Fruit fly (Drosophila melanogaster) Kc167 (cell line): ENCODE results near the gene Abcd1.

ENCODE experiments used
- Myc ChIP-seq: fragments of >200 bp; optimal IDR thresholded peaks from 2 replicates; lab custom pipeline; 2017; ENCODE audit warnings: missing external identifiers
- Sin3A ChIP-seq: fragments of >200 bp; optimal IDR thresholded peaks from 2 replicates; lab custom pipeline; 2018; ENCODE audit warnings: missing external identifiers
- h ChIP-seq: fragments of >200 bp; optimal IDR thresholded peaks from 3 replicates; lab custom pipeline; 2018; ENCODE audit warnings: missing external identifiers
- insv ChIP-seq: fragments of >200 bp; optimal IDR thresholded peaks from 3 replicates; lab custom pipeline; 2018; ENCODE audit warnings: missing external identifiers
- psq ChIP-seq: fragments of >200 bp; optimal IDR thresholded peaks from 2 replicates; lab custom pipeline; 2017; ENCODE audit warnings: missing external identifiers
- ttk ChIP-seq: sonication (Bioruptor generic); optimal IDR thresholded peaks from 2 replicates; lab custom pipeline; 2017; ENCODE audit warnings: missing external identifiers

Abcd1 gene

DNA sequence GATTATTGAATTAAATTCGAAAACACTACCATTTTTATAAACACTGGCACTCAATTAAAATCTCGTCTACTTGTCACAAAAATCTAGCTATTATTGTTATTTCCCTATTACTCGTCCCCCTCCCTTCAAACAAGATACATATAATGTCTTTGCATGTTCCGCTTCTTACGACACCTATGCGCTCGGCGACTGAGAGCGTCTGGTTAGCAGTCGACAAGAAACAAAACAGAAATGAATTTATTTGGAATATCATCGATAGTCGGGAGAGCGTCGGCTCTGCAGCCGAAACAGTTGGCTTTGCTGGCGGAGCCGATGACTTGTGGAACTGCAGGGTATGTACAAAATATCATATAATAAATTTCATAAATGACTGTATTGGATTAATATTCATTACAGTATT, 12.0 kb downstream of the Abcd1 start:
- no peak for TF ChIP-seq ttk (lab: Kevin White, UChicago)
- no peak for TF ChIP-seq Myc (lab: Kevin White, UChicago)
- no peak for TF ChIP-seq Sin3A (lab: Kevin White, UChicago)
- no peak for TF ChIP-seq psq (lab: Kevin White, UChicago)
- TF ChIP-seq insv (lab: Kevin White, UChicago), result no peak
- TF ChIP-seq h (lab: Kevin White, UChicago), result no peak

DNA sequence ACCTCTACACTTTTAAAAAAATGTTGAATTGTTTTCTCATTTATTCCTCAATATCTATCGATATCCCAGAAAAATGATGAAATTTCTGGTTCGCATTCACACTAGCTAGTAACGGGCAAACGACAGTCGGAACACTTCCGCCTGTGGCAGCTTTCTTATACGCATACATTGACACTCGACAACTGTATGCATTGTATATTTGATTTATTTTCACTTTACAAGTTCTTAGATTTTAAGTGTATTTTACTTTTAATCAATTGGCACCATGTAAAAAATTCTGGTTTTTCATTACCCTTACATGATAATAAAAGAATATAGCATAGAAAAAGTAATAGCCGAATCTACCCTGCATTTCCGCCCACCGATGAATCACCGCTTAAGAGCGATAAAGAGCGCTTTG, 12.8 kb downstream of the Abcd1 start:
- no peak for TF ChIP-seq insv (lab: Kevin White, UChicago)
- no peak for TF ChIP-seq Sin3A (lab: Kevin White, UChicago)
- TF ChIP-seq Myc (lab: Kevin White, UChicago), result no peak
- no peak for TF ChIP-seq psq (lab: Kevin White, UChicago)
- TF ChIP-seq ttk (lab: Kevin White, UChicago), result no peak
- no peak for TF ChIP-seq h (lab: Kevin White, UChicago)

DNA sequence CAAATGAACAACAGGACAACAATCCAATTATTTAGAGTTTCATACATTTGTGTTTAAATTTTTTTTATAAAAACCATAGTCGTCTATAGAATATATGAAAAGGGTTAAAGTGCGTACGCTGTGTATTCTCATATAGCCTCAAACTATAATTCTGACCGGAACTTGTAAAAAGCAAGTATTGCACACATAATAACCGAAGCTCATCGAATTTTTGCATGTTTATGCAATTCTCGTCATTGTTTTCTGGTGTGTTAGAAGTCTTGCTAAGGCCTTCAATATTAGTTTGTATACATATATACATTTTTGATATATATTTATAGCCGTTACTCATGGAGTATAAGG, 13.7 kb downstream of the Abcd1 start:
- no peak for TF ChIP-seq ttk (lab: Kevin White, UChicago)

DNA sequence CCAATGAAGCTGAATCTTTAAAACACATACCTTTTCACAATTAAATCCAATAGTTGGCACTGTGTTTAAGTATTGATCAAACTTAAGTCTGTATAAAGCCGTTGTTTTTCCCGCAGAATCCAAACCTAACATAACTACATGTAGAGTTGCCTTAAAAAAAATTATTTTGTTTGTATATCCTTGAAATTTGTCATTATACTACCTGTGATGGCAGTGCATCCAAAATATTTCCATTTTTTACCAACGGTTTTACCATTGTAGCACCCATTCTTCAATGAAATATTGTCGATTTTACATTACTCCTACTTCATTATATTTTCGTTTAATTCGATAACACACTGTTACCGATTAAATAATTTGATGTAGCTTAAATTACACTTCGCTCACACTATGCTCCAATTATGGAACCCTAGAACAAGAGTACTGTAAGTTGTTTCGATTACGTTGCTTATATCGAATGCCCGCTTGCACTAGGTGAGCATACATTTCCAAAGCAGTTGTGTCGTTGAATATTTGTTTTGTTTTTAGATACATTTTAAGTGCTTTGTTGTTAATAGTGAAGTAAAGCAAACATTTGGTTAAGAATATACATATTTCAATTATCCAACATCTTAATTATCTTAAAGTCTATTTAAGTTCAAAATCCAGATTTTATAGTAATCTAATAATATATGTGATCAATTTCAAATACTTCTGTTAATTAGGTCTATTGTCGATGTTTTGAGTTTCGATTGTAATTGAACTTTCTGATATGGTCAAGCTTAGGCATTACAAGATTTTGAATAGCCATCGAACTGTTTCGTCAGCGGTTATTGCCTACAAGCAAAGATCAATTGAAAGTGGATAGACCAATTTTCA, 14.3 kb downstream of the Abcd1 start, which contains the start of gene Arl4:
TSS of gene Arl4 (minus strand) at position 328 of the 858 bp plus-strand sequence.
- no peak for TF ChIP-seq insv (lab: Kevin White, UChicago)
- TF ChIP-seq psq (lab: Kevin White, UChicago), result no peak
- TF ChIP-seq h (lab: Kevin White, UChicago), result no peak
- no peak for TF ChIP-seq ttk (lab: Kevin White, UChicago)
- no peak for TF ChIP-seq Sin3A (lab: Kevin White, UChicago)
- TF ChIP-seq Myc (lab: Kevin White, UChicago), result no peak

DNA sequence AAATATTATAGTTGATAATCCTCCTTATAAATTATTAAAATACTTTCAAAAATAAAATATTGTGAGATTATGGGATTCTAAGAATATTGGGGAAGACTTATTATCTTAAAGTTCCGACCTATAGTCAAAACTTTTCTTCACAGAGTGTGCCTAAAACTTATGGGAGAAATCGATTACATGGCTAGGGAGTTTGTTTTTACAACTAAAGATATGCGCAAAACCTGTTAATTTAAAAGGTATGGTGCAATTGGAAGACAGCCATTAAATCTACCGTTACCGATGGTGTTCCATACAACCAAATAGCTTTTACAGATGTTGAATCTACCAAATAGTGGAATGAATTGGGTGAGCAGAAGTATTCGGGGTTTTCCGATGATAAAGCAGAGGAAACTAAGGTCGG, 18.4 kb downstream of the Abcd1 start, which contains the start of gene CG33978:
TSS of gene CG33978 (minus strand) at position 395 of the 400 bp plus-strand sequence.
- no peak for TF ChIP-seq h (lab: Kevin White, UChicago)
- no peak for TF ChIP-seq Myc (lab: Kevin White, UChicago)
- TF ChIP-seq Sin3A (lab: Kevin White, UChicago), result no peak

DNA sequence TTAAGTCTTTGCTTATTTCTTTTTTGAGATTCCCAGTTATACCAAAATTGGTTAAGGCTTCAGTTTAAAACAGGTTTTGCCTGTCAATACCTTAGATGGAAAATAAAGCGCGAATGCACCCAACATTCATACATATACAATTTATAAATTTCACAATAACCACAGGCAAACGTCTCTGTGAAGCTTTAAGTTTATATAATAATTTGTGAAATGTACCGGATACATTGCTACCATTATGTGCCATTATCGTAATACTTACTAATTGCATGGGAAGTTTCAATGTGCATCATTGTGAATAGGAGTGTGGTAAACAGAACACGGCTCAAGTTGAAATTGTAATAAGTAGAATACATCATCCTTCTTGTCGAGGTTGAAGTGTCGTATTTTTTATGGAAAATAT, 19.1 kb downstream of the Abcd1 start:
- TF ChIP-seq Myc (lab: Kevin White, UChicago), result no peak
- TF ChIP-seq h (lab: Kevin White, UChicago), result no peak
- TF ChIP-seq psq (lab: Kevin White, UChicago), result no peak
- no peak for TF ChIP-seq ttk (lab: Kevin White, UChicago)
- no peak for TF ChIP-seq Sin3A (lab: Kevin White, UChicago)
- TF ChIP-seq insv (lab: Kevin White, UChicago), result no peak

DNA sequence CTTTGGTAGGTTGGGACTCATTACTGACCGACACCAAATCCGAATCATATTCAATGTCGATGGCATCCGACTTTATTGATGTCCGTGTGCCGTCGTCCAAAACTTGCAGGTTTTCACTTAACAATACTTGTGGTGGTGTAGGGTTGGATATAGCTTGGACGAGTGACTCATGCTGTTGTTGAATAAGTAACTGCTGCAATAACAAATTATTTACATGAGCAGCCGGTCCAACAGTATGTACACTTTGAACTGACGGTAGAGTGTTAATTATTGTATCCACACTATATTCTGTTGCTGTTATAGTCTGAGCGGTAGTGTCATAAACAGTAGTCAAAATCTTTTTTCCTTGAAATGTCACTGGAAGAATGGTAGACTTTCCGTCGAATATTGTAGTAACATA, 26.1 kb downstream of the Abcd1 start:
- no peak for TF ChIP-seq psq (lab: Kevin White, UChicago)

DNA sequence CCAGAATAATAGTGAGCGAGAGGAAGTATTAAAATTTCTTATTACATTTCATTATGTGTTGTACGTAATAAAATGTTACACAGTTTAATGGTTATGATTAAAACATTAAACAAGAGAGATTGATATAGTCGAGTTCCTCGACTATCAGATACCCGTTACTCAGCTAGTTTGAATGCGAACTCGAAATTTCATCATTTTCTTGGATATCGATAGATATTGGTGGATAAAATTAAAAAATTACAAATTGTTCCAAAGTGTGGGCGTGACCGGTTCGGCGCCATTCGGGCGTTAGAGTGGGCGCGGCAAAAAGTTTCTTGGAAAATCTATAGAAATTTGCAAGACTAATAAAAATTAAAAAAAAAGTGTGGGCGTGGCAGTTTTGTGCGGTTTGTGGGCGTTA, 28.5 kb downstream of the Abcd1 start:
- TF ChIP-seq Sin3A (lab: Kevin White, UChicago), result no peak
- no peak for TF ChIP-seq Myc (lab: Kevin White, UChicago)
- no peak for TF ChIP-seq h (lab: Kevin White, UChicago)
- no peak for TF ChIP-seq psq (lab: Kevin White, UChicago)
- no peak for TF ChIP-seq ttk (lab: Kevin White, UChicago)
- TF ChIP-seq insv (lab: Kevin White, UChicago), result no peak

DNA sequence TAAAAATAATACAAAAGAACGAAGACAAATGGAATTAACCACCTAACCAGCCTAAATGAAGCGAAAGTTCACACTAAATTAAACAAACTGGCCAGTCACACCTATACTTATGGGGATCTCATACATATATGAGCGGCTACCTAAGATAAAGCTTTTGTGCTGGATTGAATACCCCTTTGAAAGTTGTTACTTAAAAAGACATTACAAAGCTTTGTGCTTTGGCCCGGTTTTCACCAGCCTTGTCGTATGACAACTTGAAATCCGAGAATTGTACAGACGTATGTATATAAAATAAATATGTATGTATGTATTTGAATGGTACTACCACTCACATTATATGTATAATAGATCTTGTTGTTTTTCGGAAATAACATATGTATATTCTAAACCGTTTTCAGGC, 37.7 kb downstream of the Abcd1 start, which contains the start of gene CG31997:
TSS of gene CG31997 (minus strand) at position 84 of the 400 bp plus-strand sequence.
- TF ChIP-seq psq (lab: Kevin White, UChicago), result no peak
- no peak for TF ChIP-seq ttk (lab: Kevin White, UChicago)
- no peak for TF ChIP-seq Sin3A (lab: Kevin White, UChicago)

DNA sequence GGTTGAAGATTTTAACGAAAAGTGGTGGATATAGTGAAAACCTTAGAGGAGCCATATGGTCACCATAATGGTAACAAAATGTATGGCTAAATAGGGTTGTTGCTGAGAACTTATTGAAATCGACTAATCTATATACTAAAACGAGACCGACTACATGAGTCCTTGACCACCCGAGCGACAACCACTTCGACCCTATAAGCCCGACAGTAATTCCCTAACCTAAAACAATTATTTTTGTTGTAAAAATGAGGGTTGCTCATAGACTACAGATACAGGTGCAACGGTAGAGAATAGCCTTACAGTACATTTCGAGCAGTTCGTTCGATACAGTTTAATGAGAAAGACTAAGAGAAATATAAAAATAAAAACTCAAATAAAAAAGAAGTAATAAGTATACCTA, 43.2 kb downstream of the Abcd1 start, which contains the start of gene CG32006:
TSS of gene CG32006 (plus strand) at position 312 of the 400 bp plus-strand sequence.
- TF ChIP-seq insv (lab: Kevin White, UChicago), result no peak
- no peak for TF ChIP-seq h (lab: Kevin White, UChicago)
- no peak for TF ChIP-seq Sin3A (lab: Kevin White, UChicago)
- no peak for TF ChIP-seq psq (lab: Kevin White, UChicago)
- no peak for TF ChIP-seq Myc (lab: Kevin White, UChicago)
- no peak for TF ChIP-seq ttk (lab: Kevin White, UChicago)

DNA sequence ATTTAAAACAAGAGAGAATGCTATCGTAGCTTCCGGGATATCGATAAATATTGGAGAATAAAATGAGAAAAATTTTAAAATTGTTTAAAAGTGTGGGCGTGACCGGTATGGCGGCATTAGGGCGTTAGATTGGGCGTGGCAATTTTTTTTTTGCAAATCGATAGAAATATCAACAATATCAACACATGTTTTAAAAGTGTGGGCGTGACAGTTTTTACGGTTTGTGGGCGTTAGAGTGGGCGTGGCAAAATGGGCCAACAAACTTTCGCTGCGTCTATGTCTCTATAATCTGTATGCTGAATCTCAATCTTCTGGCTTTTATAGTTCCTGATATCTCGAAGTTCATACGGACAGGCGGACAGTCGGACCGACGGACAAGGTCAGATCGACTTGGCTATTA, 44.5 kb downstream of the Abcd1 start:
- TF ChIP-seq Myc (lab: Kevin White, UChicago) (no peak), psq (lab: Kevin White, UChicago) (no peak), h (lab: Kevin White, UChicago) (no peak)

DNA sequence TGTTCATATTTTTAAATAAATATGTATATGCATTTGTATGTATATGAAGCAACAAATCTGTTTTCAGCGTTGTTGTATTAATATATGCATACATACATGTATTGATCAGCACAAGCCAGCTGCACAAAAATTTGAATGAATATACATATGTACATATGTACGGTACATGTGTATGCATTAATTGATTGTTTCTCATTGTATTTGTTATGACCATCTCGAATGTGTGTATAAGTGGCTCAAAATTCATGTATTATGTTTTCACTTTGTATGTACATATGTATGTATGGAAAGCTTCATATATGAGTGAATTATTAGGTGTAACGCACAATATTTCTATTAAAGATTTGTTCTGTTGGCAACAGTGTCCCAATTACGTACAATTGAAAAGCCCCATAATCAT, 57.7 kb downstream of the Abcd1 start:
- TF ChIP-seq h (lab: Kevin White, UChicago), result no peak
- TF ChIP-seq insv (lab: Kevin White, UChicago), result no peak
- TF ChIP-seq ttk (lab: Kevin White, UChicago), result no peak
- TF ChIP-seq Sin3A (lab: Kevin White, UChicago), result no peak
- TF ChIP-seq Myc (lab: Kevin White, UChicago), result no peak
- no peak for TF ChIP-seq psq (lab: Kevin White, UChicago)
